Fruit fly (Drosophila melanogaster) whole organism, embryonic: Measurements from ENCODE around the gene Rab9E.

Experiments used
- Ada2b ChIP-seq: fragments of 200-800 bp; sonication (Bioruptor generic); IDR thresholded peaks from 2 replicates; pipeline ENCODE4 v1.3.6; 2022; ENCODE audit warnings: missing biosample characterization, missing genetic modification characterization
- CG10209 ChIP-seq: fragments of 200-800 bp; sonication (Bioruptor generic); optimal IDR thresholded peaks from 3 replicates; lab custom pipeline; 2017; ENCODE audit warnings: missing biosample characterization, mild to moderate bottlenecking, missing genetic modification characterization, missing genetic modification reagents
- CG10267 ChIP-seq: fragments of 200-800 bp; sonication (Bioruptor generic); optimal IDR thresholded peaks from 2 replicates; lab custom pipeline; 2018; ENCODE audit warnings: missing biosample characterization, mild to moderate bottlenecking, missing genetic modification characterization, moderate library complexity
- CG10543 ChIP-seq: fragments of 200-800 bp; sonication (Bioruptor generic); optimal IDR thresholded peaks from 3 replicates; lab custom pipeline; 2017; ENCODE audit warnings: missing biosample characterization, mild to moderate bottlenecking, missing genetic modification characterization, moderate library complexity
- CG10959 ChIP-seq: fragments of 200-800 bp; sonication (Bioruptor generic); IDR thresholded peaks from 2 replicates; pipeline ENCODE4 v1.3.6; 2022; ENCODE audit warnings: missing biosample characterization, missing genetic modification characterization
- CG11560 ChIP-seq: fragments of 200-800 bp; sonication (Bioruptor generic); IDR thresholded peaks from 3 replicates; pipeline ENCODE4 v1.3.6; 2022; ENCODE audit warnings: missing biosample characterization, missing genetic modification characterization
- CG12659 ChIP-seq: fragments of 200-800 bp; sonication (Bioruptor generic); optimal IDR thresholded peaks from 3 replicates; lab custom pipeline; 2017; ENCODE audit warnings: mild to moderate bottlenecking, missing biosample characterization, missing genetic modification reagents, missing genetic modification characterization
- CG13424 ChIP-seq: fragments of 200-800 bp; sonication (Bioruptor generic); optimal IDR thresholded peaks from 2 replicates; lab custom pipeline; 2019; ENCODE audit warnings: missing biosample characterization, mild to moderate bottlenecking, missing genetic modification characterization, moderate library complexity
- CG13894 ChIP-seq: fragments of 200-800 bp; sonication (Bioruptor generic); optimal IDR thresholded peaks from 3 replicates; lab custom pipeline; 2018; ENCODE audit warnings: missing biosample characterization, mild to moderate bottlenecking, missing genetic modification characterization, moderate library complexity
- CG1529 ChIP-seq: fragments of 200-800 bp; sonication (Bioruptor generic); optimal IDR thresholded peaks from 3 replicates; lab custom pipeline; 2018; ENCODE audit warnings: missing biosample characterization, missing genetic modification characterization
- CG15514 ChIP-seq: fragments of 200-800 bp; sonication (Bioruptor generic); optimal IDR thresholded peaks from 3 replicates; lab custom pipeline; 2017; ENCODE audit warnings: missing biosample characterization, missing genetic modification characterization, mild to moderate bottlenecking, moderate library complexity, missing genetic modification reagents
- CG1603 ChIP-seq: fragments of 200-800 bp; sonication (Bioruptor generic); optimal IDR thresholded peaks from 2 replicates; lab custom pipeline; 2019; ENCODE audit warnings: missing biosample characterization, mild to moderate bottlenecking, missing genetic modification characterization, moderate library complexity
- CG1832 ChIP-seq: fragments of 200-800 bp; sonication (Bioruptor generic); optimal IDR thresholded peaks from 2 replicates; lab custom pipeline; 2017; ENCODE audit warnings: missing biosample characterization, mild to moderate bottlenecking, missing genetic modification characterization, inconsistent platforms
- CG30403 ChIP-seq: fragments of 200-800 bp; sonication (Bioruptor generic); optimal IDR thresholded peaks from 3 replicates; lab custom pipeline; 2016; ENCODE audit warnings: missing biosample characterization, missing genetic modification characterization
- CG4404 ChIP-seq: fragments of 200-800 bp; sonication (Bioruptor generic); IDR thresholded peaks from 2 replicates; pipeline ENCODE4 v1.3.6; 2022; ENCODE audit warnings: missing biosample characterization, missing genetic modification characterization
- CG4707 ChIP-seq: fragments of 200-800 bp; sonication (Bioruptor generic); optimal IDR thresholded peaks from 2 replicates; lab custom pipeline; 2018; ENCODE audit warnings: missing biosample characterization, mild to moderate bottlenecking, missing genetic modification characterization, moderate library complexity
- CG4730 ChIP-seq: fragments of 200-800 bp; sonication (Bioruptor generic); IDR thresholded peaks from 2 replicates; pipeline ENCODE4 v1.3.6; 2022; ENCODE audit warnings: missing biosample characterization, missing genetic modification characterization
- CG8290 ChIP-seq, 3 experiments: fragments of 200-800 bp; sonication (Bioruptor generic); optimal IDR thresholded peaks; 2 replicates each; lab custom pipeline; 2016 to 2019; ENCODE audit warnings: missing biosample characterization in 3 of 3, missing genetic modification characterization in 3 of 3, mild to moderate bottlenecking in 2 of 3, moderate library complexity in 1 of 3
- CG9817 ChIP-seq: fragments of 200-800 bp; sonication (Bioruptor generic); optimal IDR thresholded peaks from 2 replicates; lab custom pipeline; 2018; ENCODE audit warnings: missing biosample characterization, mild to moderate bottlenecking, missing genetic modification characterization, moderate library complexity
- CHES-1-like ChIP-seq: fragments of 200-800 bp; sonication (Bioruptor generic); optimal IDR thresholded peaks from 2 replicates; lab custom pipeline; 2016; ENCODE audit warnings: missing biosample characterization, missing genetic modification characterization
- CoRest ChIP-seq: fragments of 200-800 bp; sonication (Bioruptor generic); optimal IDR thresholded peaks from 3 replicates; lab custom pipeline; 2018; ENCODE audit warnings: missing biosample characterization, mild to moderate bottlenecking, missing genetic modification characterization, moderate library complexity
- Gug ChIP-seq: fragments of 200-800 bp; sonication (Bioruptor generic); IDR thresholded peaks from 4 replicates; pipeline ENCODE4 v1.3.6; 2022; ENCODE audit warnings: missing biosample characterization, missing genetic modification characterization
- Hey ChIP-seq: fragments of 200-800 bp; sonication (Bioruptor generic); optimal IDR thresholded peaks from 3 replicates; lab custom pipeline; 2018; ENCODE audit warnings: missing biosample characterization, mild to moderate bottlenecking, missing genetic modification characterization
- Hr39 ChIP-seq: fragments of >200 bp; optimal IDR thresholded peaks from 2 replicates; lab custom pipeline; 2017
- Oli ChIP-seq: fragments of 200-800 bp; sonication (Bioruptor generic); optimal IDR thresholded peaks from 2 replicates; lab custom pipeline; 2018; ENCODE audit warnings: missing biosample characterization, mild to moderate bottlenecking, missing genetic modification characterization, moderate library complexity
- Poxn ChIP-seq: fragments of 200-800 bp; sonication (Bioruptor generic); IDR thresholded peaks from 2 replicates; pipeline ENCODE4 v1.3.6; 2022; ENCODE audit warnings: missing biosample characterization, missing genetic modification characterization
- Six4 ChIP-seq: fragments of 200-800 bp; sonication (Bioruptor generic); optimal IDR thresholded peaks from 2 replicates; lab custom pipeline; 2016; ENCODE audit warnings: missing biosample characterization, missing genetic modification characterization
- Vsx1 ChIP-seq: fragments of 200-800 bp; sonication (Bioruptor generic); optimal IDR thresholded peaks from 2 replicates; lab custom pipeline; 2017; ENCODE audit warnings: missing biosample characterization, mild to moderate bottlenecking, missing genetic modification characterization, missing genetic modification reagents
- chinmo ChIP-seq: fragments of 200-800 bp; sonication (Bioruptor generic); IDR thresholded peaks from 4 replicates; pipeline ENCODE4 v1.3.6; 2022; ENCODE audit warnings: missing biosample characterization, missing genetic modification characterization; ENCODE audit not compliant: partially characterized antibody
- chn ChIP-seq: fragments of 200-800 bp; sonication (Bioruptor generic); optimal IDR thresholded peaks from 2 replicates; lab custom pipeline; 2016; ENCODE audit warnings: missing biosample characterization, missing genetic modification characterization
- corto ChIP-seq: fragments of 200-800 bp; sonication (Bioruptor generic); optimal IDR thresholded peaks from 2 replicates; lab custom pipeline; 2016; ENCODE audit warnings: missing biosample characterization, mild to moderate bottlenecking, missing genetic modification characterization, moderate library complexity
- croc ChIP-seq: fragments of 200-800 bp; sonication (Bioruptor generic); conservative IDR thresholded peaks from 3 replicates; pipeline ENCODE4 v1.3.6; 2022; ENCODE audit warnings: missing biosample characterization, missing genetic modification characterization
- ems ChIP-seq: fragments of 200-800 bp; sonication (Bioruptor generic); optimal IDR thresholded peaks from 3 replicates; lab custom pipeline; 2016; ENCODE audit warnings: missing biosample characterization, missing genetic modification characterization
- ewg ChIP-seq: fragments of 200-800 bp; sonication (Bioruptor generic); optimal IDR thresholded peaks from 3 replicates; lab custom pipeline; 2017; ENCODE audit warnings: mild to moderate bottlenecking, missing biosample characterization, missing genetic modification reagents, missing genetic modification characterization
- fd102C ChIP-seq: fragments of 200-800 bp; sonication (Bioruptor generic); optimal IDR thresholded peaks from 2 replicates; lab custom pipeline; 2018; ENCODE audit warnings: missing biosample characterization, mild to moderate bottlenecking, missing genetic modification characterization, moderate library complexity
- ftz-f1 ChIP-seq: fragments of 200-800 bp; sonication (Bioruptor generic); optimal IDR thresholded peaks from 2 replicates; lab custom pipeline; 2016; ENCODE audit warnings: missing biosample characterization, missing genetic modification characterization
- gro ChIP-seq: fragments of 200-800 bp; sonication (Bioruptor generic); optimal IDR thresholded peaks from 2 replicates; lab custom pipeline; 2016; ENCODE audit warnings: missing biosample characterization, missing genetic modification characterization
- ham ChIP-seq: fragments of 200-800 bp; sonication (Bioruptor generic); IDR thresholded peaks from 2 replicates; pipeline ENCODE4 v1.3.6; 2022; ENCODE audit warnings: missing biosample characterization, missing genetic modification characterization
- hb ChIP-seq: fragments of 200-800 bp; sonication (Bioruptor generic); IDR thresholded peaks from 3 replicates; pipeline ENCODE4 v1.3.6; 2022; ENCODE audit warnings: missing biosample characterization, missing genetic modification characterization; ENCODE audit not compliant: partially characterized antibody
- her ChIP-seq: fragments of 200-800 bp; sonication (Bioruptor generic); optimal IDR thresholded peaks from 2 replicates; lab custom pipeline; 2016; ENCODE audit warnings: missing biosample characterization, missing genetic modification characterization
- pnt ChIP-seq: fragments of 200-800 bp; sonication (Bioruptor generic); optimal IDR thresholded peaks from 3 replicates; lab custom pipeline; 2016; ENCODE audit warnings: missing biosample characterization, missing genetic modification characterization
- psq ChIP-seq: fragments of 200-800 bp; sonication (Bioruptor generic); optimal IDR thresholded peaks from 2 replicates; lab custom pipeline; 2017; ENCODE audit warnings: missing biosample characterization, missing genetic modification characterization
- repo ChIP-seq: fragments of 200-800 bp; sonication (Bioruptor generic); optimal IDR thresholded peaks from 2 replicates; lab custom pipeline; 2016; ENCODE audit warnings: missing biosample characterization, missing genetic modification characterization
- sob ChIP-seq: fragments of 200-800 bp; sonication (Bioruptor generic); IDR thresholded peaks from 2 replicates; pipeline ENCODE4 v1.3.6; 2022; ENCODE audit warnings: missing biosample characterization, missing genetic modification characterization
- sr ChIP-seq: fragments of 200-800 bp; sonication (Bioruptor generic); IDR thresholded peaks from 3 replicates; pipeline ENCODE4 v1.3.6; 2022; ENCODE audit warnings: missing biosample characterization, missing genetic modification characterization
- stwl ChIP-seq: fragments of 200-800 bp; sonication (Bioruptor generic); optimal IDR thresholded peaks from 3 replicates; lab custom pipeline; 2018; ENCODE audit warnings: missing biosample characterization, mild to moderate bottlenecking, missing genetic modification characterization, moderate library complexity
- unc-4 ChIP-seq: fragments of 200-800 bp; sonication (Bioruptor generic); IDR thresholded peaks from 2 replicates; pipeline ENCODE4 v1.3.6; 2022; ENCODE audit warnings: missing biosample characterization, missing genetic modification characterization; ENCODE audit not compliant: partially characterized antibody
- z ChIP-seq: fragments of 200-800 bp; sonication (Bioruptor generic); IDR thresholded peaks from 3 replicates; pipeline ENCODE4 v1.3.6; 2022; ENCODE audit warnings: missing biosample characterization, missing genetic modification characterization
- zf30C ChIP-seq: fragments of 200-800 bp; sonication (Bioruptor generic); optimal IDR thresholded peaks from 3 replicates; lab custom pipeline; 2018; ENCODE audit warnings: missing biosample characterization, mild to moderate bottlenecking, missing genetic modification characterization

Rab9E gene

dm6 chrX:10621202-10621990 is 40.2 kb downstream of the Rab9E start (continued):
- TF ChIP-seq CG11560 (tag; lab: Robert Waterston, UW) (no peak), Gug (GFP tag; lab: Robert Waterston, UW) (no peak), zf30C (GFP tag; lab: Kevin White, UChicago) (no peak), Oli (tag; lab: Kevin White, UChicago) (no peak), CG4404 (GFP tag; lab: Robert Waterston, UW) (no peak), CG10959 (GFP tag; lab: Robert Waterston, UW) (no peak), CG13424 (tag; lab: Kevin White, UChicago) (no peak), CG10209 (GFP tag; lab: Kevin White, UChicago) (no peak), unc-4 (GFP tag; lab: Robert Waterston, UW) (0 out of 2 replicates have a peak, but pooled peaks have one; percentile 14), ftz-f1 (GFP tag; lab: Kevin White, UChicago) (no peak), CG13894 (tag; lab: Kevin White, UChicago) (peak; percentile 60), hb (GFP tag; lab: Robert Waterston, UW) (no peak), chinmo (0 out of 4 replicates have a peak, but pooled peaks have one; percentile 48), psq (GFP tag; lab: Kevin White, UChicago) (no peak), fd102C (GFP tag; lab: Kevin White, UChicago) (no peak), chn (no peak), CG1529 (no peak), Poxn (GFP tag; lab: Robert Waterston, UW) (no peak), CG1603 (no peak), pnt (GFP tag; lab: Kevin White, UChicago) (no peak), Ada2b (no peak), stwl (tag; lab: Kevin White, UChicago) (peak; percentile 13), CG1832 (GFP tag; lab: Kevin White, UChicago) (no peak), sr (GFP tag; lab: Robert Waterston, UW) (no peak), Six4 (no peak), Hey (tag; lab: Kevin White, UChicago) (peak; percentile 57), repo (GFP tag; lab: Kevin White, UChicago) (no peak), CG8290 (GFP tag; optimal IDR thresholded peaks at IDR 0.05; lab: Kevin White, UChicago) (no peak), CG8290 (tag; optimal IDR thresholded peaks at IDR 0.05; lab: Kevin White, UChicago) (peak in 1 of 2 experiments; percentile 53), CG30403 (GFP tag; lab: Kevin White, UChicago) (no peak), CG15514 (peak; percentile 8), CG4730 (GFP tag; lab: Robert Waterston, UW) (no peak), ham (GFP tag; lab: Robert Waterston, UW) (no peak), corto (GFP tag; lab: Kevin White, UChicago) (no peak), her (GFP tag; lab: Kevin White, UChicago) (no peak), croc (GFP tag; lab: Robert Waterston, UW) (no peak), Vsx1 (no peak), CG12659 (GFP tag; lab: Kevin White, UChicago) (no peak), Hr39 (lab: Kevin White, UChicago) (no peak), gro (GFP tag; lab: Kevin White, UChicago) (no peak), z (no peak), CG9817 (tag; lab: Kevin White, UChicago) (no peak), ems (GFP tag; lab: Kevin White, UChicago) (no peak), CG4707 (no peak), CG10267 (tag; lab: Kevin White, UChicago) (no peak), CG10543 (GFP tag; lab: Kevin White, UChicago) (no peak), CHES-1-like (GFP tag; lab: Kevin White, UChicago) (no peak), sob (GFP tag; lab: Robert Waterston, UW) (no peak), CoRest (tag; lab: Kevin White, UChicago) (no peak), ewg (GFP tag; lab: Kevin White, UChicago) (peak; percentile 95)
